Worm (Caenorhabditis elegans) whole organism, L2 larva: ENCODE results near the gene trx-1.
A peak's percentile ranks its signal among the peaks of the same experiment; 100 is the strongest.

Experiments used
- C34F6.9 ChIP-seq: fragments of 150-350 bp; optimal IDR thresholded peaks from 2 replicates; lab custom pipeline; 2014; ENCODE audit warnings: missing biosample characterization, missing genetic modification characterization
- F13H6.1 ChIP-seq: sonication (generic microtip); optimal IDR thresholded peaks from 2 replicates; lab custom pipeline; 2016; ENCODE audit warnings: missing genetic modification characterization, missing compliant biosample characterization
- Y55F3AM.14 ChIP-seq: fragments of 200-800 bp; sonication (Bioruptor generic); optimal IDR thresholded peaks from 2 replicates; lab custom pipeline; 2018; ENCODE audit warnings: mild to moderate bottlenecking, missing genetic modification characterization, missing compliant biosample characterization
- ZK546.5 ChIP-seq: sonication (generic microtip); optimal IDR thresholded peaks from 2 replicates; lab custom pipeline; 2017; ENCODE audit warnings: missing biosample characterization, missing genetic modification characterization
- alr-1 ChIP-seq: fragments of 150-350 bp; optimal IDR thresholded peaks from 2 replicates; lab custom pipeline; 2014; ENCODE audit warnings: missing biosample characterization, missing genetic modification characterization
- aly-2 ChIP-seq: fragments of 150-350 bp; optimal IDR thresholded peaks from 2 replicates; lab custom pipeline; 2014; ENCODE audit warnings: missing biosample characterization, missing genetic modification characterization
- ama-1 ChIP-seq: fragments of 150-350 bp; optimal IDR thresholded peaks from 2 replicates; lab custom pipeline; 2018; ENCODE audit warnings: inconsistent platforms
- ceh-16 ChIP-seq: fragments of 150-350 bp; optimal IDR thresholded peaks from 2 replicates; lab custom pipeline; 2014; ENCODE audit warnings: missing biosample characterization, missing genetic modification characterization
- ceh-82 ChIP-seq: fragments of 150-350 bp; optimal IDR thresholded peaks from 2 replicates; lab custom pipeline; 2014; ENCODE audit warnings: missing biosample characterization, missing genetic modification characterization
- crh-2 ChIP-seq: sonication (generic microtip); optimal IDR thresholded peaks from 2 replicates; lab custom pipeline; 2017; ENCODE audit warnings: missing biosample characterization, missing genetic modification characterization
- dmd-4 ChIP-seq: sonication (generic microtip); optimal IDR thresholded peaks from 2 replicates; lab custom pipeline; 2017; ENCODE audit warnings: missing biosample characterization, missing genetic modification characterization
- egl-27 ChIP-seq: sonication (generic microtip); optimal IDR thresholded peaks from 3 replicates; lab custom pipeline; 2017; ENCODE audit warnings: missing biosample characterization, missing genetic modification reagents, missing genetic modification characterization
- elt-1 ChIP-seq: fragments of 150-350 bp; optimal IDR thresholded peaks from 2 replicates; lab custom pipeline; 2014; ENCODE audit warnings: missing biosample characterization, missing genetic modification characterization
- elt-3 ChIP-seq: sonication (generic microtip); optimal IDR thresholded peaks from 2 replicates; lab custom pipeline; 2017; ENCODE audit warnings: missing biosample characterization, missing genetic modification characterization
- fos-1 ChIP-seq: fragments of 150-350 bp; optimal IDR thresholded peaks from 2 replicates; lab custom pipeline; 2014; ENCODE audit warnings: missing biosample characterization, missing genetic modification characterization
- gmeb-1 ChIP-seq: fragments of 150-350 bp; optimal IDR thresholded peaks from 2 replicates; lab custom pipeline; 2014; ENCODE audit warnings: missing biosample characterization, missing genetic modification characterization
- lin-11 ChIP-seq: fragments of 150-350 bp; sonication (generic microtip); optimal IDR thresholded peaks from 2 replicates; lab custom pipeline; 2014; ENCODE audit warnings: missing biosample characterization, missing genetic modification characterization, inconsistent platforms, mixed read lengths
- lin-13 ChIP-seq: fragments of 150-350 bp; optimal IDR thresholded peaks from 2 replicates; lab custom pipeline; 2014; ENCODE audit warnings: missing biosample characterization, missing genetic modification reagents, missing genetic modification characterization
- lin-39 ChIP-seq: fragments of 150-350 bp; optimal IDR thresholded peaks from 2 replicates; lab custom pipeline; 2014; ENCODE audit warnings: missing biosample characterization, missing genetic modification reagents, missing genetic modification characterization
- lsy-2 ChIP-seq, 2 experiments: fragments of 150-350 bp in 1 of 2; sonication (generic microtip) in 1 of 2; optimal IDR thresholded peaks; 2 replicates each; lab custom pipeline; 2014 to 2017; ENCODE audit warnings: missing biosample characterization in 2 of 2, missing genetic modification characterization in 2 of 2
- mbf-1 ChIP-seq: sonication (generic microtip); optimal IDR thresholded peaks from 2 replicates; lab custom pipeline; 2017; ENCODE audit warnings: missing biosample characterization, missing genetic modification characterization
- mdl-1 ChIP-seq, 2 experiments: fragments of 150-350 bp in 1 of 2; sonication (generic microtip) in 1 of 2; optimal IDR thresholded peaks; 2 replicates each; lab custom pipeline; 2017; ENCODE audit warnings: missing biosample characterization in 2 of 2, missing genetic modification characterization in 2 of 2
- nhr-10 ChIP-seq: sonication (generic microtip); optimal IDR thresholded peaks from 2 replicates; lab custom pipeline; 2017; ENCODE audit warnings: missing biosample characterization, missing genetic modification characterization
- nhr-11 ChIP-seq: fragments of 150-350 bp; optimal IDR thresholded peaks from 2 replicates; lab custom pipeline; 2014; ENCODE audit warnings: missing biosample characterization, missing genetic modification characterization
- nhr-12 ChIP-seq: fragments of 150-350 bp; optimal IDR thresholded peaks from 2 replicates; lab custom pipeline; 2014; ENCODE audit warnings: missing biosample characterization, missing genetic modification characterization
- nhr-129 ChIP-seq: fragments of 150-350 bp; optimal IDR thresholded peaks from 2 replicates; lab custom pipeline; 2014; ENCODE audit warnings: missing biosample characterization, missing genetic modification characterization
- nhr-237 ChIP-seq: fragments of 150-350 bp; optimal IDR thresholded peaks from 2 replicates; lab custom pipeline; 2014; ENCODE audit warnings: missing biosample characterization, missing genetic modification characterization
- nhr-25 ChIP-seq: fragments of 150-350 bp; sonication (generic microtip); optimal IDR thresholded peaks from 3 replicates; lab custom pipeline; 2014; ENCODE audit warnings: missing biosample characterization, missing genetic modification characterization
- nhr-6 ChIP-seq: fragments of 150-350 bp; optimal IDR thresholded peaks from 2 replicates; lab custom pipeline; 2014; ENCODE audit warnings: missing biosample characterization, missing genetic modification characterization
- peb-1 ChIP-seq: fragments of 150-350 bp; optimal IDR thresholded peaks from 2 replicates; lab custom pipeline; 2014; ENCODE audit warnings: missing biosample characterization, missing genetic modification characterization
- sem-4 ChIP-seq: fragments of 150-350 bp; optimal IDR thresholded peaks from 2 replicates; lab custom pipeline; 2014; ENCODE audit warnings: missing biosample characterization, missing genetic modification reagents, missing genetic modification characterization
- skn-1 ChIP-seq: sonication (generic microtip); optimal IDR thresholded peaks from 2 replicates; lab custom pipeline; 2017; ENCODE audit warnings: missing biosample characterization, missing genetic modification characterization
- sma-3 ChIP-seq: sonication (generic microtip); optimal IDR thresholded peaks from 2 replicates; lab custom pipeline; 2016; ENCODE audit warnings: missing genetic modification reagents, missing genetic modification characterization, missing compliant biosample characterization
- sma-9 ChIP-seq, 2 experiments: fragments of 150-350 bp in 1 of 2; sonication (generic microtip) in 1 of 2; optimal IDR thresholded peaks; 2 replicates each; lab custom pipeline; 2014 to 2016; ENCODE audit warnings: missing genetic modification characterization in 2 of 2, mild to moderate bottlenecking in 1 of 2, missing biosample characterization in 1 of 2, missing compliant biosample characterization in 1 of 2, missing genetic modification reagents in 1 of 2, moderate library complexity in 1 of 2
- snpc-4 ChIP-seq: fragments of 150-350 bp; optimal IDR thresholded peaks from 2 replicates; lab custom pipeline; 2014; ENCODE audit warnings: missing biosample characterization, missing genetic modification characterization
- unc-39 ChIP-seq: fragments of 150-350 bp; optimal IDR thresholded peaks from 2 replicates; lab custom pipeline; 2014; ENCODE audit warnings: missing biosample characterization, missing genetic modification characterization
- unc-55 ChIP-seq: fragments of 150-350 bp; sonication (generic microtip); optimal IDR thresholded peaks from 3 replicates; lab custom pipeline; 2014; ENCODE audit warnings: missing biosample characterization, missing genetic modification reagents, missing genetic modification characterization
- unc-62 ChIP-seq: fragments of 150-350 bp; optimal IDR thresholded peaks from 2 replicates; lab custom pipeline; 2014; ENCODE audit warnings: missing biosample characterization, missing genetic modification reagents, missing genetic modification characterization
- ztf-1 ChIP-seq: fragments of 200-800 bp; sonication (Bioruptor generic); conservative IDR thresholded peaks from 2 replicates; pipeline ENCODE4 v1.3.6; 2022; ENCODE audit warnings: missing genetic modification characterization, missing compliant biosample characterization
- ztf-11 ChIP-seq: sonication (generic microtip); optimal IDR thresholded peaks from 2 replicates; lab custom pipeline; 2017; ENCODE audit warnings: missing biosample characterization, missing genetic modification characterization
- ztf-4 ChIP-seq: fragments of 150-350 bp; optimal IDR thresholded peaks from 2 replicates; lab custom pipeline; 2014; ENCODE audit warnings: missing biosample characterization, missing genetic modification characterization

The trx-1 gene

ce11 chrII:7719039-7719438 lies 34.4 kb downstream of the trx-1 start:
- TF ChIP-seq dmd-4 (tag; lab: Kevin White, UChicago) (no peak), nhr-11 (tag; lab: Kevin White, UChicago) (no peak), skn-1 (tag; lab: Kevin White, UChicago) (no peak), lin-39 (tag; lab: Kevin White, UChicago) (no peak), nhr-12 (tag; lab: Kevin White, UChicago) (no peak), nhr-237 (no peak), ceh-82 (tag; lab: Kevin White, UChicago) (no peak), lin-13 (GFP tag; lab: Kevin White, UChicago) (no peak), F13H6.1 (tag; lab: Kevin White, UChicago) (no peak), peb-1 (tag; lab: Kevin White, UChicago) (no peak), aly-2 (tag; lab: Kevin White, UChicago) (no peak), nhr-6 (no peak), ama-1 (lab: Kevin White, UChicago) (no peak), mdl-1 (tag; optimal IDR thresholded peaks at IDR 0.05; lab: Kevin White, UChicago) (no peak), egl-27 (no peak), ztf-4 (tag; lab: Kevin White, UChicago) (no peak), sma-3 (GFP tag; lab: Kevin White, UChicago) (no peak), ztf-11 (tag; lab: Kevin White, UChicago) (no peak), Y55F3AM.14 (GFP tag; lab: Kevin White, UChicago) (no peak), ztf-1 (GFP tag; lab: Robert Waterston, UW) (no peak)

- TF ChIP-seq lin-39 (tag; lab: Kevin White, UChicago) (no peak), mbf-1 (tag; lab: Kevin White, UChicago) (no peak), sem-4 (tag; lab: Kevin White, UChicago) (no peak), nhr-25 (tag; lab: Kevin White, UChicago) (no peak), aly-2 (tag; lab: Kevin White, UChicago) (no peak), unc-39 (tag; lab: Kevin White, UChicago) (no peak), F13H6.1 (tag; lab: Kevin White, UChicago) (no peak), sma-9 (GFP tag; optimal IDR thresholded peaks at IDR 0.05; lab: Kevin White, UChicago) (no peak), sma-9 (tag; optimal IDR thresholded peaks at IDR 0.05; lab: Kevin White, UChicago) (no peak), peb-1 (tag; lab: Kevin White, UChicago) (no peak), snpc-4 (tag; lab: Kevin White, UChicago) (no peak), elt-1 (tag; lab: Kevin White, UChicago) (no peak)
Observed at ce11 chrII:7718491-7718890, 34.9 kb downstream of the trx-1 start, which contains the start of gene cpna-5. Gene cpna-5, minus strand, starts transcription at chrII:7718591.

- TF ChIP-seq ZK546.5 = no peak
- peak; percentile 36 for TF ChIP-seq F13H6.1 (tag; lab: Kevin White, UChicago)
- TF ChIP-seq sma-9 (GFP tag; optimal IDR thresholded peaks at IDR 0.05; lab: Kevin White, UChicago) = peak; percentile 39
- TF ChIP-seq sma-9 (tag; optimal IDR thresholded peaks at IDR 0.05; lab: Kevin White, UChicago) = no peak
- peak; percentile 6 for TF ChIP-seq C34F6.9 (tag; lab: Kevin White, UChicago)
- no peak for TF ChIP-seq aly-2 (tag; lab: Kevin White, UChicago)
- no peak for TF ChIP-seq ceh-82 (tag; lab: Kevin White, UChicago)
- TF ChIP-seq lsy-2 (tag; optimal IDR thresholded peaks at IDR 0.05; lab: Kevin White, UChicago) = peak in 1 of 2 experiments; percentile 15
- no peak for TF ChIP-seq ceh-16 (tag; lab: Kevin White, UChicago)
Observed at ce11 chrII:7716112-7716511, 37.3 kb downstream of the trx-1 start.

ce11 chrII:7714614-7715186 lies 38.7 kb downstream of the trx-1 start:
- TF ChIP-seq dmd-4 (tag; lab: Kevin White, UChicago) (no peak), fos-1 (tag; lab: Kevin White, UChicago) (no peak), crh-2 (tag; lab: Kevin White, UChicago) (peak; percentile 91), gmeb-1 (tag; lab: Kevin White, UChicago) (no peak), Y55F3AM.14 (GFP tag; lab: Kevin White, UChicago) (no peak), elt-1 (tag; lab: Kevin White, UChicago) (no peak), elt-3 (tag; lab: Kevin White, UChicago) (no peak), lin-39 (tag; lab: Kevin White, UChicago) (no peak), nhr-11 (tag; lab: Kevin White, UChicago) (no peak), alr-1 (tag; lab: Kevin White, UChicago) (no peak), nhr-129 (tag; lab: Kevin White, UChicago) (peak; percentile 29), sma-9 (GFP tag; optimal IDR thresholded peaks at IDR 0.05; lab: Kevin White, UChicago) (peak; percentile 57), sma-9 (tag; optimal IDR thresholded peaks at IDR 0.05; lab: Kevin White, UChicago) (no peak), nhr-12 (tag; lab: Kevin White, UChicago) (no peak), ceh-16 (tag; lab: Kevin White, UChicago) (no peak), mbf-1 (tag; lab: Kevin White, UChicago) (no peak), nhr-25 (tag; lab: Kevin White, UChicago) (no peak), nhr-6 (no peak), snpc-4 (tag; lab: Kevin White, UChicago) (no peak), ztf-1 (GFP tag; lab: Robert Waterston, UW) (no peak), nhr-10 (tag; lab: Kevin White, UChicago) (no peak), ama-1 (lab: Kevin White, UChicago) (no peak), ztf-4 (tag; lab: Kevin White, UChicago) (no peak), ztf-11 (tag; lab: Kevin White, UChicago) (no peak), egl-27 (no peak), lin-11 (tag; lab: Kevin White, UChicago) (no peak), ZK546.5 (no peak), lsy-2 (tag; optimal IDR thresholded peaks at IDR 0.05; lab: Kevin White, UChicago) (peak in 1 of 2 experiments; percentile 49), sma-3 (GFP tag; lab: Kevin White, UChicago) (no peak), peb-1 (tag; lab: Kevin White, UChicago) (no peak), C34F6.9 (tag; lab: Kevin White, UChicago) (peak; percentile 76), unc-55 (GFP tag; lab: Kevin White, UChicago) (peak; percentile 27), unc-62 (GFP tag; lab: Kevin White, UChicago) (no peak), sem-4 (tag; lab: Kevin White, UChicago) (no peak), skn-1 (tag; lab: Kevin White, UChicago) (no peak)
